Fruit fly (Drosophila melanogaster) whole organism, pupa: ENCODE data around the gene CG14926.

Experiments used
- CG14655 ChIP-seq: fragments of 200-800 bp; sonication (Bioruptor generic); optimal IDR thresholded peaks from 3 replicates; lab custom pipeline; 2017; ENCODE audit warnings: mild to moderate bottlenecking, missing biosample characterization, missing genetic modification reagents, missing genetic modification characterization
- CG15710 ChIP-seq: fragments of 200-800 bp; sonication (Bioruptor generic); optimal IDR thresholded peaks from 2 replicates; lab custom pipeline; 2018; ENCODE audit warnings: missing biosample characterization, mild to moderate bottlenecking, missing genetic modification characterization, moderate library complexity
- CG17806 ChIP-seq: fragments of 200-800 bp; sonication (Bioruptor generic); optimal IDR thresholded peaks from 2 replicates; lab custom pipeline; 2018; ENCODE audit warnings: missing biosample characterization, mild to moderate bottlenecking, missing genetic modification characterization, moderate library complexity
- CG32121 ChIP-seq: fragments of 200-800 bp; sonication (Bioruptor generic); IDR thresholded peaks from 2 replicates; pipeline ENCODE4 v1.3.6; 2022; ENCODE audit warnings: missing biosample characterization, missing genetic modification characterization
- CG8159 ChIP-seq: fragments of 200-800 bp; sonication (Bioruptor generic); optimal IDR thresholded peaks from 3 replicates; lab custom pipeline; 2018; ENCODE audit warnings: missing biosample characterization, mild to moderate bottlenecking, missing genetic modification characterization, moderate library complexity
- CG8301 ChIP-seq: fragments of 200-800 bp; sonication (Bioruptor generic); optimal IDR thresholded peaks from 2 replicates; lab custom pipeline; 2018; ENCODE audit warnings: missing biosample characterization, mild to moderate bottlenecking, missing genetic modification characterization
- CG9948 ChIP-seq: fragments of 200-800 bp; sonication (Bioruptor generic); optimal IDR thresholded peaks from 2 replicates; lab custom pipeline; 2018; ENCODE audit warnings: missing biosample characterization, mild to moderate bottlenecking, missing genetic modification characterization, moderate library complexity
- D1 ChIP-seq: fragments of 200-800 bp; sonication (Bioruptor generic); optimal IDR thresholded peaks from 2 replicates; lab custom pipeline; 2018; ENCODE audit warnings: missing biosample characterization, mild to moderate bottlenecking, missing genetic modification characterization, moderate library complexity
- EcR ChIP-seq: fragments of 200-800 bp; sonication (Bioruptor generic); optimal IDR thresholded peaks from 3 replicates; lab custom pipeline; 2019; ENCODE audit warnings: missing biosample characterization, missing genetic modification characterization, mild to moderate bottlenecking, moderate library complexity, missing genetic modification reagents
- fd96Ca ChIP-seq: fragments of 200-800 bp; sonication (Bioruptor generic); IDR thresholded peaks from 3 replicates; pipeline ENCODE4 v1.3.6; 2022; ENCODE audit warnings: missing biosample characterization, missing genetic modification characterization

DNA sequence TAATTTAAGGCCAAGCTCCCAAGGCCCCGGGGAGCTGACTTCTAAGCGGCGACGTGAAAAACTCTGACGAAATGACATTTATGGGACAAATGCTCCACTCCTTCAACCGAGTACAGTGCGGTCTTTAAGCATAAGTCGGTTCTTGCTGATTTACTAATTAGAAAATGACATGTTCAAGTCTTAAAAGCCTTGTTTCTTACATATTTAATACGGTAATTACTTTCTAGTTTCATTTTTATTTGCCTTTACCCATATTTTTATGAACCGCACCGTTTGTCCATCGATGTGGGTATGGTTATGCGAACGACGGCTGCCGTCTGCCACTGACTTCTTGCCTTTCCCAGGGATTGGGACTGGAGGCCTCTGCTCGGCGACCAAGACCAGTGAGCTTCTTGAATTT is 14.8 kb downstream of the CG14926 start:
- TF ChIP-seq D1 (tag; lab: Kevin White, UChicago) = no peak
- no peak for TF ChIP-seq EcR
- no peak for TF ChIP-seq CG32121 (GFP tag; lab: Robert Waterston, UW)
- TF ChIP-seq CG9948 (tag; lab: Kevin White, UChicago) = no peak
- TF ChIP-seq fd96Ca (GFP tag; lab: Robert Waterston, UW) = peak; percentile 40; the same call in 1 of the 3 replicates
- peak; percentile 18 for TF ChIP-seq CG15710
- peak; percentile 43 for TF ChIP-seq CG14655 (GFP tag; lab: Kevin White, UChicago)
- peak; percentile 27 for TF ChIP-seq CG8159
- peak; percentile 38 for TF ChIP-seq CG8301 (tag; lab: Kevin White, UChicago)
- TF ChIP-seq CG17806 (tag; lab: Kevin White, UChicago) = peak; percentile 15
